Worm (Caenorhabditis elegans) whole organism, mixed stage, embryonic: Measurements from ENCODE around the gene B0524.5.

Experiments
- M03D4.4 ChIP-seq: sonication (generic microtip); optimal IDR thresholded peaks from 2 replicates; lab custom pipeline; 2017; ENCODE audit warnings: mild to moderate bottlenecking, missing genetic modification characterization, missing compliant biosample characterization
- bed-3 ChIP-seq: fragments of 200-800 bp; sonication (Bioruptor generic); optimal IDR thresholded peaks from 3 replicates; lab custom pipeline; 2018; ENCODE audit warnings: mild to moderate bottlenecking, missing genetic modification characterization, moderate library complexity, missing compliant biosample characterization
- ceh-39 ChIP-seq: fragments of 150-350 bp; optimal IDR thresholded peaks from 2 replicates; lab custom pipeline; 2014; ENCODE audit warnings: missing biosample characterization, missing genetic modification characterization
- ceh-43 ChIP-seq: fragments of 200-800 bp; sonication (Bioruptor generic); optimal IDR thresholded peaks from 2 replicates; lab custom pipeline; 2018; ENCODE audit warnings: mild to moderate bottlenecking, missing genetic modification characterization, moderate library complexity, missing compliant biosample characterization
- ceh-83 ChIP-seq: fragments of 200-800 bp; sonication (Bioruptor generic); optimal IDR thresholded peaks from 2 replicates; lab custom pipeline; 2018; ENCODE audit warnings: mild to moderate bottlenecking, missing genetic modification characterization, missing compliant biosample characterization
- ces-1 ChIP-seq: fragments of 150-350 bp; optimal IDR thresholded peaks from 2 replicates; lab custom pipeline; 2014; ENCODE audit warnings: missing biosample characterization, missing genetic modification reagents, missing genetic modification characterization
- cnd-1 ChIP-seq: fragments of 200-800 bp; sonication (Bioruptor generic); optimal IDR thresholded peaks from 2 replicates; lab custom pipeline; 2018; ENCODE audit warnings: mild to moderate bottlenecking, missing genetic modification characterization, missing compliant biosample characterization
- elt-1 ChIP-seq: sonication (generic microtip); optimal IDR thresholded peaks from 2 replicates; lab custom pipeline; 2017; ENCODE audit warnings: missing genetic modification characterization, mild to moderate bottlenecking, missing compliant biosample characterization, antibody characterized with exemption, moderate library complexity, borderline replicate concordance; ENCODE audit not compliant: insufficient read depth
- elt-3 ChIP-seq: fragments of 150-350 bp; optimal IDR thresholded peaks from 2 replicates; lab custom pipeline; 2014; ENCODE audit warnings: missing biosample characterization, missing genetic modification characterization
- flh-1 ChIP-seq: fragments of 200-800 bp; sonication (Bioruptor generic); optimal IDR thresholded peaks from 2 replicates; lab custom pipeline; 2018; ENCODE audit warnings: mild to moderate bottlenecking, missing genetic modification characterization, moderate library complexity, missing compliant biosample characterization
- ham-2 ChIP-seq: fragments of 200-800 bp; sonication (Bioruptor generic); optimal IDR thresholded peaks from 2 replicates; lab custom pipeline; 2018; ENCODE audit warnings: mild to moderate bottlenecking, missing genetic modification characterization, missing compliant biosample characterization
- hlh-1 ChIP-seq: fragments of 150-350 bp; optimal IDR thresholded peaks from 2 replicates; lab custom pipeline; 2014; ENCODE audit warnings: missing biosample characterization, missing genetic modification reagents, missing genetic modification characterization
- lin-13 ChIP-seq: fragments of 150-350 bp; optimal IDR thresholded peaks from 2 replicates; lab custom pipeline; 2014; ENCODE audit warnings: missing biosample characterization, missing genetic modification characterization
- lin-32 ChIP-seq: fragments of 200-800 bp; sonication (Bioruptor generic); optimal IDR thresholded peaks from 2 replicates; lab custom pipeline; 2018; ENCODE audit warnings: mild to moderate bottlenecking, missing genetic modification characterization, missing compliant biosample characterization
- lsy-2 ChIP-seq: fragments of 150-350 bp; optimal IDR thresholded peaks from 2 replicates; lab custom pipeline; 2014; ENCODE audit warnings: missing biosample characterization, missing genetic modification characterization
- mab-5 ChIP-seq: fragments of 150-350 bp; optimal IDR thresholded peaks from 2 replicates; lab custom pipeline; 2014; ENCODE audit warnings: missing biosample characterization, missing genetic modification characterization
- mep-1 ChIP-seq: fragments of 150-350 bp; optimal IDR thresholded peaks from 2 replicates; lab custom pipeline; 2017; ENCODE audit warnings: missing biosample characterization, missing genetic modification reagents, missing genetic modification characterization, inconsistent platforms
- mls-2 ChIP-seq: sonication (generic microtip); optimal IDR thresholded peaks from 2 replicates; lab custom pipeline; 2016; ENCODE audit warnings: mild to moderate bottlenecking, missing genetic modification characterization, moderate library complexity, missing compliant biosample characterization
- nhr-12 ChIP-seq: fragments of 150-350 bp; optimal IDR thresholded peaks from 2 replicates; lab custom pipeline; 2014; ENCODE audit warnings: missing biosample characterization, missing genetic modification characterization
- nhr-237 ChIP-seq: fragments of 150-350 bp; optimal IDR thresholded peaks from 2 replicates; lab custom pipeline; 2014; ENCODE audit warnings: missing biosample characterization, missing genetic modification characterization
- nhr-28 ChIP-seq: fragments of 150-350 bp; optimal IDR thresholded peaks from 2 replicates; lab custom pipeline; 2014; ENCODE audit warnings: missing biosample characterization, missing genetic modification characterization
- nhr-76 ChIP-seq: sonication (generic microtip); optimal IDR thresholded peaks from 2 replicates; lab custom pipeline; 2017; ENCODE audit warnings: missing biosample characterization, missing genetic modification characterization
- pha-4 ChIP-seq: fragments of 150-350 bp; optimal IDR thresholded peaks from 2 replicates; lab custom pipeline; 2018; ENCODE audit warnings: missing biosample characterization, missing genetic modification reagents, missing genetic modification characterization
- sem-2 ChIP-seq: fragments of 200-800 bp; sonication (Bioruptor generic); optimal IDR thresholded peaks from 2 replicates; lab custom pipeline; 2018; ENCODE audit warnings: mild to moderate bottlenecking, missing genetic modification characterization, missing compliant biosample characterization
- snpc-4 ChIP-seq: fragments of 150-350 bp; optimal IDR thresholded peaks from 2 replicates; lab custom pipeline; 2014; ENCODE audit warnings: missing biosample characterization, missing genetic modification characterization
- tbx-8 ChIP-seq: fragments of 200-800 bp; sonication (Bioruptor generic); optimal IDR thresholded peaks from 2 replicates; lab custom pipeline; 2018; ENCODE audit warnings: mild to moderate bottlenecking, missing genetic modification characterization, moderate library complexity, missing compliant biosample characterization
- unc-120 ChIP-seq: sonication (generic microtip); optimal IDR thresholded peaks from 2 replicates; lab custom pipeline; 2017; ENCODE audit warnings: missing genetic modification characterization, missing compliant biosample characterization; ENCODE audit not compliant: poor library complexity, severe bottlenecking
- unc-39 ChIP-seq: fragments of 150-350 bp; optimal IDR thresholded peaks from 2 replicates; lab custom pipeline; 2014; ENCODE audit warnings: missing biosample characterization, missing genetic modification characterization
- unc-62 ChIP-seq: fragments of 150-350 bp; optimal IDR thresholded peaks from 2 replicates; lab custom pipeline; 2014; ENCODE audit warnings: missing biosample characterization, missing genetic modification reagents, missing genetic modification characterization
- ztf-11 ChIP-seq: fragments of 150-350 bp; optimal IDR thresholded peaks from 2 replicates; lab custom pipeline; 2014; ENCODE audit warnings: missing biosample characterization, missing genetic modification characterization

B0524.5 gene

DNA sequence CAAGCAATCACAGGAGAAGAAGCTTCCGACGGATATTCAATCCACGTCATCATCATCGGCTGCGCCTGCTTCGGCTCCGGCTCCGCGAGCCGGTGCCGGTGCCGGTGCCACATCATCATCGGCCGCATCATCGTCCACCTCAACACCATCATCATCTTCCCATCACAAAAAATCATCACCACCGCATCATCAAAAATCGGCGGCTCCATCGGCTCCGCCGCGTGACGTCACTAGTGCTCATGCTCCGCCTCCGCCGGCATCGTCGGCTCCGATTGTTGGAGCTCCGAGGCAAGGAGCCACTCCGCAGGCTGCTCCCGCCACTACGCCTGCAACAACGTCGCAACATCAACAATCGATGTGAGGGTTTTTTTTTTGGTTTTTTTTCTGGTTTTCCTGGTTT is 38.3 kb upstream of the B0524.5 start:
- TF ChIP-seq elt-1 (tag; lab: Kevin White, UChicago) (no peak), tbx-8 (GFP tag; lab: Kevin White, UChicago) (no peak), mep-1 (tag; lab: Kevin White, UChicago) (no peak), ceh-83 (GFP tag; lab: Kevin White, UChicago) (no peak), unc-39 (tag; lab: Kevin White, UChicago) (no peak), cnd-1 (no peak), elt-3 (tag; lab: Kevin White, UChicago) (no peak), bed-3 (GFP tag; lab: Kevin White, UChicago) (no peak), nhr-12 (tag; lab: Kevin White, UChicago) (no peak), ham-2 (GFP tag; lab: Kevin White, UChicago) (no peak), mab-5 (no peak), lsy-2 (tag; lab: Kevin White, UChicago) (no peak), ces-1 (GFP tag; lab: Kevin White, UChicago) (no peak)

DNA sequence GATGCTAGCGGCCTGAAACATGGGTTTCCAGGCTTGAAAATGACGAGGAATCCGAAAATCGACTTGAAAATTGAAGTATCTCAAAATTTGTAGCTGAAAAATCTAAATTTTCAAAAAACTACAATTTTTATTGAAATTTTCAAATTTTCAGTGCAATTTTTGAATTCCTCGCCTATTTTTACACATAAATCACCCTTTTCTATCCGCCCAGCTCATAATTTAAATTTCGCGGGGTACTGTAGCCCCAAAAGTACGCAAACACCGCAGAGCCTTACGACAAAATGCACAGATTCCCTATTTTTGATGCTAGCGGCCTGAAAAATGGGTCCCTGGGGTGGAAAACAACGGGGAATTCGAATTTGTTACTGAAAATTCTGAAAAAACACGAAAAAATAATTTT is 37.8 kb upstream of the B0524.5 start:
- TF ChIP-seq unc-120 (no peak), lsy-2 (tag; lab: Kevin White, UChicago) (peak; percentile 12), M03D4.4 (tag; lab: Kevin White, UChicago) (no peak), nhr-237 (tag; lab: Kevin White, UChicago) (no peak), sem-2 (no peak)

DNA sequence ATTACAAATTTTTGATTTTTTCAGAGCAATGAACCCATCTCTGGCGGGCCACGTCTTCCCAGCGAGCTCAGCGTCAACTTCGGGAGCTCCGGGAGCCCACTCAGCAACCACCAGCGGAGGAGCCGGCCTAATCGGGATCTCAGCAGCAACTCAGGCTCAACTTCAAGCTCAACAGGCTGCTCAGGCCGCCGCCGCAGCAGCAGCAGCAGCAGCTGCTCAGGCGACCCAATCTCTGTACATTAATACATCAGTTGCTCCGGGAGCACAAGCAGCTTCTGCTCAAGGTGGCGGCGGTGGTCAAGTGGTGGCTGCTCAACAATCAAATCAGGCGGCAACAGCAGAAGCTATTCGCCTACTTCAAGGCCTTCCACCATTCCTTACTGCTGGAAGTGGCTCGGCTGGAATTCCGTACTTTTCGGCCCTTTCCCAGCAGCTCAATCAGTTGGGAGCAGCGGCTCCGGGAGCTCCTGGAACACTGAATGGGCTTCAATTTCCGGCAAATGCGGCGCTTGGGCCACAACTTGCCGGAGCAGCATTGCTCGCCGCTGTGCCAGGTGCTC is 37.1 kb upstream of the B0524.5 start:
- no peak for TF ChIP-seq nhr-12 (tag; lab: Kevin White, UChicago)
- TF ChIP-seq lin-32: no peak
- no peak for TF ChIP-seq elt-1 (tag; lab: Kevin White, UChicago)
- TF ChIP-seq mep-1 (tag; lab: Kevin White, UChicago): no peak
- TF ChIP-seq nhr-76 (tag; lab: Kevin White, UChicago): no peak
- TF ChIP-seq sem-2: no peak
- no peak for TF ChIP-seq nhr-28
- no peak for TF ChIP-seq snpc-4 (tag; lab: Kevin White, UChicago)
- no peak for TF ChIP-seq ceh-83 (GFP tag; lab: Kevin White, UChicago)
- TF ChIP-seq, all 35 proteins: peak for 0

DNA sequence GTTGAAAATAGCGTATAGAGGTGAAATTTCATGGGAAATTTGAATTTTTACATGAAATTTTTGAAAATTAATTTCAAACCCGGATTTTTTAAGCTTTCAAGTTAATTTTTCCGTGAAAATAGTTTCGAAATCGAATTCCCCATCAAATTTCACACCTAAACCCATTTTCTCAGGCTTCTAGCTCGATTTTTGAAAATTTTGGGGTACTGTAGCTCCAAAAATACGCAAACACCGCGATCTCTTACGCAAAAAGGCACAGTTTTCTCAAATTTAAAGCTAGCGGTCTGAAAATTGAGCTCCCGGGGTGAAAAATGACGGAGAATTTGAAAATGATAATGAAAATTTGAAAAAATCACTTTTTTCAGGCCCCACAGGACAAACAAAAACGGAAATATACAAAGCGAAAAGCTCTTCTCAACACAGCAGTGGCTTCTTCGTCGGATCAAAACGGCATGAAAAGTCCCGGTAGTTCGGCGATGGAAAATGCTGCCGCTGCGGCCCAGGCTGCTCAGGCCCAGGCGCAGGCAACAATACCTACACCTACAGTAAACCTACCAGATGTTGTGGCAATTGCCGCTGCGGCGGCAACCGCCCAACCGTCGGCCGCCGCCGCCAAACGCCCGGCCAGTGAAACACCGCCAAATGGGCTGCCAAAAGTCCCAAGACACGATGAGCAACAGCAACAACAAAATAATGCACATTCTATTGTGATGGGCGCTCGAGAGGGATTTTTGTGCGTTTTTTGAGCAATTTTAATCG is 35.2 kb upstream of the B0524.5 start:
- TF ChIP-seq ceh-39 (tag; lab: Kevin White, UChicago): no peak
- TF ChIP-seq snpc-4 (tag; lab: Kevin White, UChicago): no peak
- TF ChIP-seq flh-1: no peak
- no peak for TF ChIP-seq nhr-76 (tag; lab: Kevin White, UChicago)
- no peak for TF ChIP-seq ztf-11 (tag; lab: Kevin White, UChicago)
- TF ChIP-seq ceh-43 (GFP tag; lab: Kevin White, UChicago): no peak
- peak; percentile 11 for TF ChIP-seq lin-13 (tag; lab: Kevin White, UChicago)
- TF ChIP-seq elt-3 (tag; lab: Kevin White, UChicago): no peak
- TF ChIP-seq lsy-2 (tag; lab: Kevin White, UChicago): peak; percentile 3

DNA sequence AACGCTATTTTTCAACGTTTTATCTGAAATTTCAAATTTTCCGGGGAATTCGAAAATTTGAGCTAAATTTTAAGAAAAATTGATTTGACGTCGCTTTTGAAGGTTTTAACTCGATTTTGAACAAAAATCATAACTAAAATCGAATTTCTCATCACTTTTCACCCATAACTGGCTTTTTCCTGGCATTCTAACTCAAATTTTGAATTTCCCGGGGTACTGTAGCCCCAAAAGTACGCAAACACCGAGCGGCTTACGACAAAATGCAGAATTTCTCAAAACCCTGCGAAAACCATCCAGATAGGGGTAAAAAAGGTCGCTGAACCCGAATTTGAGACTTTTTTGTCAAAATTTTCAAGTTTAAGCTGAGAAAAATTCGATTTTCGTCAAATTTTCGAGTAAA is 33.5 kb upstream of the B0524.5 start:
- TF ChIP-seq unc-62 (GFP tag; lab: Kevin White, UChicago): no peak
- TF ChIP-seq lsy-2 (tag; lab: Kevin White, UChicago): peak; percentile 61
- no peak for TF ChIP-seq hlh-1 (tag; lab: Kevin White, UChicago)
- no peak for TF ChIP-seq sem-2
- TF ChIP-seq lin-13 (tag; lab: Kevin White, UChicago): peak; percentile 65
- no peak for TF ChIP-seq pha-4
- TF ChIP-seq mls-2 (tag; lab: Kevin White, UChicago): no peak
- TF ChIP-seq elt-1 (tag; lab: Kevin White, UChicago): no peak
- no peak for TF ChIP-seq M03D4.4 (tag; lab: Kevin White, UChicago)
